Worm (Caenorhabditis elegans) whole organism, L4 larva: ENCODE measurements around the gene R12B2.3.

Experiments
- D1046.2 ChIP-seq: fragments of 200-800 bp; sonication (Bioruptor generic); IDR thresholded peaks from 2 replicates; pipeline ENCODE4 v1.3.6; 2022; ENCODE audit warnings: missing genetic modification characterization, missing compliant biosample characterization
- F26F4.8 ChIP-seq: fragments of 200-800 bp; sonication (Bioruptor generic); conservative IDR thresholded peaks from 2 replicates; pipeline ENCODE4 v1.3.6; 2022; ENCODE audit warnings: missing genetic modification characterization, missing compliant biosample characterization
- R02D3.7 ChIP-seq: fragments of 150-350 bp; sonication (generic microtip); optimal IDR thresholded peaks from 3 replicates; lab custom pipeline; 2014; ENCODE audit warnings: missing biosample characterization, missing genetic modification characterization
- Y5F2A.4 ChIP-seq: fragments of 200-800 bp; sonication (Bioruptor generic); optimal IDR thresholded peaks from 2 replicates; lab custom pipeline; 2018; ENCODE audit warnings: mild to moderate bottlenecking, missing genetic modification characterization, missing compliant biosample characterization
- ZK546.5 ChIP-seq, 2 experiments: sonication (generic microtip); optimal IDR thresholded peaks; 2 replicates each; lab custom pipeline; 2017; ENCODE audit warnings: missing biosample characterization in 2 of 2, missing genetic modification characterization in 2 of 2
- aly-2 ChIP-seq: sonication (generic microtip); optimal IDR thresholded peaks from 2 replicates; lab custom pipeline; 2018; ENCODE audit warnings: missing biosample characterization, missing genetic modification characterization
- ama-1 ChIP-seq: fragments of 150-350 bp; optimal IDR thresholded peaks from 2 replicates; lab custom pipeline; 2014; ENCODE audit warnings: inconsistent platforms, mixed read lengths
- ceh-20 ChIP-seq: fragments of 200-800 bp; sonication (Bioruptor generic); IDR thresholded peaks from 2 replicates; pipeline ENCODE4 v1.3.6; 2022; ENCODE audit warnings: missing genetic modification reagents, missing genetic modification characterization, missing compliant biosample characterization
- ceh-32 ChIP-seq: sonication (generic microtip); optimal IDR thresholded peaks from 2 replicates; lab custom pipeline; 2016; ENCODE audit warnings: mild to moderate bottlenecking, missing genetic modification characterization, missing compliant biosample characterization; ENCODE audit not compliant: poor library complexity
- ceh-62 ChIP-seq: sonication (generic microtip); optimal IDR thresholded peaks from 2 replicates; lab custom pipeline; 2017; ENCODE audit warnings: missing biosample characterization, missing genetic modification characterization
- ces-1 ChIP-seq: fragments of 150-350 bp; sonication (generic microtip); optimal IDR thresholded peaks from 4 replicates; lab custom pipeline; 2014; ENCODE audit warnings: missing biosample characterization, missing genetic modification reagents, missing genetic modification characterization
- dmd-6 ChIP-seq: fragments of 200-800 bp; sonication (Bioruptor generic); IDR thresholded peaks from 2 replicates; pipeline ENCODE4 v1.3.6; 2022; ENCODE audit warnings: missing genetic modification reagents, missing genetic modification characterization, missing compliant biosample characterization
- dmd-9 ChIP-seq: fragments of 200-800 bp; sonication (Bioruptor generic); IDR thresholded peaks from 2 replicates; pipeline ENCODE4 v1.3.6; 2022; ENCODE audit warnings: missing genetic modification reagents, missing genetic modification characterization, missing compliant biosample characterization
- dpl-1 ChIP-seq: fragments of 150-350 bp; optimal IDR thresholded peaks from 2 replicates; lab custom pipeline; 2014; ENCODE audit warnings: missing biosample characterization, missing genetic modification reagents, missing genetic modification characterization
- dve-1 ChIP-seq: sonication (generic microtip); optimal IDR thresholded peaks from 2 replicates; lab custom pipeline; 2017; ENCODE audit warnings: antibody characterized with exemption, mild to moderate bottlenecking, missing genetic modification characterization, missing compliant biosample characterization; ENCODE audit not compliant: insufficient read depth
- egl-43 ChIP-seq: fragments of 200-800 bp; sonication (Bioruptor generic); IDR thresholded peaks from 2 replicates; pipeline ENCODE4 v1.3.6; 2022; ENCODE audit warnings: missing genetic modification reagents, missing genetic modification characterization, missing compliant biosample characterization
- gei-8 ChIP-seq: fragments of 200-800 bp; sonication (Bioruptor generic); optimal IDR thresholded peaks from 2 replicates; lab custom pipeline; 2018; ENCODE audit warnings: mild to moderate bottlenecking, missing genetic modification characterization, missing compliant biosample characterization
- hif-1 ChIP-seq, 2 experiments: sonication (generic microtip); optimal IDR thresholded peaks; 2 replicates each; lab custom pipeline; 2016 to 2017; ENCODE audit warnings: missing compliant biosample characterization in 2 of 2, missing genetic modification characterization in 2 of 2, missing genetic modification reagents in 2 of 2, missing genotype in 2 of 2, mild to moderate bottlenecking in 1 of 2
- hlh-11 ChIP-seq: fragments of 200-800 bp; sonication (Bioruptor generic); optimal IDR thresholded peaks from 2 replicates; lab custom pipeline; 2018; ENCODE audit warnings: mild to moderate bottlenecking, missing genetic modification characterization, missing compliant biosample characterization
- lim-7 ChIP-seq: fragments of 200-800 bp; sonication (Bioruptor generic); IDR thresholded peaks from 2 replicates; pipeline ENCODE4 v1.3.6; 2022; ENCODE audit warnings: missing genetic modification characterization, missing compliant biosample characterization
- lin-1 ChIP-seq: fragments of 200-800 bp; sonication (Bioruptor generic); IDR thresholded peaks from 2 replicates; pipeline ENCODE4 v1.3.6; 2022; ENCODE audit warnings: missing genetic modification reagents, missing genetic modification characterization, missing compliant biosample characterization
- lin-13 ChIP-seq: fragments of 150-350 bp; optimal IDR thresholded peaks from 2 replicates; lab custom pipeline; 2014; ENCODE audit warnings: missing biosample characterization, missing genetic modification reagents, missing genetic modification characterization
- lin-15B ChIP-seq: fragments of 150-350 bp; sonication (generic microtip); optimal IDR thresholded peaks from 3 replicates; lab custom pipeline; 2014; ENCODE audit warnings: missing biosample characterization, missing genetic modification characterization
- lin-38 ChIP-seq: fragments of 200-800 bp; sonication (Bioruptor generic); IDR thresholded peaks from 2 replicates; pipeline ENCODE4 v1.3.6; 2022; ENCODE audit warnings: missing genetic modification reagents, missing genetic modification characterization, missing compliant biosample characterization
- lin-39 ChIP-seq: fragments of 150-350 bp; optimal IDR thresholded peaks from 2 replicates; lab custom pipeline; 2014; ENCODE audit warnings: missing biosample characterization, missing genetic modification reagents, missing genetic modification characterization
- lir-3 ChIP-seq: sonication (generic microtip); optimal IDR thresholded peaks from 2 replicates; lab custom pipeline; 2016; ENCODE audit warnings: mild to moderate bottlenecking, missing genetic modification characterization, missing compliant biosample characterization
- lsy-2 ChIP-seq, 2 experiments: fragments of 150-350 bp in 1 of 2; sonication (generic microtip) in 1 of 2; optimal IDR thresholded peaks; 2 replicates each; lab custom pipeline; 2014 to 2017; ENCODE audit warnings: missing biosample characterization in 2 of 2, missing genetic modification characterization in 2 of 2
- mes-2 ChIP-seq: sonication (generic microtip); optimal IDR thresholded peaks from 2 replicates; lab custom pipeline; 2016; ENCODE audit warnings: missing genotype, mild to moderate bottlenecking, missing genetic modification characterization, missing compliant biosample characterization; ENCODE audit not compliant: poor library complexity, severe bottlenecking
- mxl-3 ChIP-seq: fragments of 200-800 bp; sonication (Bioruptor generic); optimal IDR thresholded peaks from 2 replicates; lab custom pipeline; 2018; ENCODE audit warnings: mild to moderate bottlenecking, missing genetic modification characterization, missing compliant biosample characterization
- nhr-102 ChIP-seq: sonication (generic microtip); optimal IDR thresholded peaks from 2 replicates; lab custom pipeline; 2016; ENCODE audit warnings: mild to moderate bottlenecking, missing genetic modification characterization, moderate library complexity, missing compliant biosample characterization
- nhr-237 ChIP-seq: sonication (generic microtip); optimal IDR thresholded peaks from 2 replicates; lab custom pipeline; 2017; ENCODE audit warnings: missing biosample characterization, missing genetic modification characterization
- nhr-28 ChIP-seq: fragments of 150-350 bp; optimal IDR thresholded peaks from 2 replicates; lab custom pipeline; 2014; ENCODE audit warnings: missing biosample characterization, missing genetic modification characterization
- nhr-76 ChIP-seq: fragments of 150-350 bp; optimal IDR thresholded peaks from 2 replicates; lab custom pipeline; 2014; ENCODE audit warnings: missing biosample characterization, missing genetic modification characterization
- nhr-77 ChIP-seq: fragments of 150-350 bp; optimal IDR thresholded peaks from 2 replicates; lab custom pipeline; 2014; ENCODE audit warnings: missing biosample characterization, missing genetic modification characterization
- pha-4 ChIP-seq, 2 experiments: fragments of 150-350 bp in 1 of 2; fragments of 200-800 bp in 1 of 2; sonication (Bioruptor generic) in 1 of 2; IDR thresholded peaks in 1 of 2; optimal IDR thresholded peaks in 1 of 2; 2 replicates each; pipeline versions ENCODE4 v1.3.6 to Lab custom; 2014 to 2022; ENCODE audit warnings: missing genetic modification characterization in 2 of 2, missing genetic modification reagents in 2 of 2, missing biosample characterization in 1 of 2, missing compliant biosample characterization in 1 of 2
- php-3 ChIP-seq: fragments of 200-800 bp; sonication (Bioruptor generic); IDR thresholded peaks from 2 replicates; pipeline ENCODE4 v1.3.6; 2022; ENCODE audit warnings: missing genetic modification reagents, missing genetic modification characterization, missing compliant biosample characterization
- pqm-1 ChIP-seq: sonication (generic microtip); optimal IDR thresholded peaks from 2 replicates; lab custom pipeline; 2017; ENCODE audit warnings: missing biosample characterization, missing genetic modification characterization
- rbr-2 ChIP-seq: sonication (generic microtip); optimal IDR thresholded peaks from 2 replicates; lab custom pipeline; 2016; ENCODE audit warnings: missing genotype, missing genetic modification characterization, missing compliant biosample characterization
- saeg-2 ChIP-seq: fragments of 200-800 bp; sonication (Bioruptor generic); IDR thresholded peaks from 2 replicates; pipeline ENCODE4 v1.3.6; 2022; ENCODE audit warnings: missing genetic modification reagents, missing genetic modification characterization, missing compliant biosample characterization
- snpc-1.2 ChIP-seq: fragments of 200-800 bp; sonication (Bioruptor generic); IDR thresholded peaks from 2 replicates; pipeline ENCODE4 v1.3.6; 2022; ENCODE audit warnings: missing genetic modification reagents, missing genetic modification characterization, missing compliant biosample characterization
- spr-1 ChIP-seq: sonication (generic microtip); optimal IDR thresholded peaks from 2 replicates; lab custom pipeline; 2016; ENCODE audit warnings: mild to moderate bottlenecking, missing genetic modification characterization, missing compliant biosample characterization
- tag-97 ChIP-seq: fragments of 200-800 bp; sonication (Bioruptor generic); IDR thresholded peaks from 2 replicates; pipeline ENCODE4 v1.3.6; 2022; ENCODE audit warnings: missing genetic modification characterization, missing compliant biosample characterization
- tra-1 ChIP-seq: fragments of 200-800 bp; sonication (Bioruptor generic); IDR thresholded peaks from 2 replicates; pipeline ENCODE4 v1.3.6; 2022; ENCODE audit warnings: missing genetic modification reagents, missing genetic modification characterization, missing compliant biosample characterization
- unc-130 ChIP-seq: sonication (generic microtip); optimal IDR thresholded peaks from 2 replicates; lab custom pipeline; 2016; ENCODE audit warnings: missing genetic modification reagents, missing genetic modification characterization, missing compliant biosample characterization
- unc-62 ChIP-seq, 3 experiments: fragments of 150-350 bp in 1 of 3; sonication (generic microtip); optimal IDR thresholded peaks in 2 of 3; peaks in 1 of 3; 1 replicate in 1 of 3; 2 replicates in 2 of 3; lab custom pipeline; 2014 to 2017; ENCODE audit warnings: missing biosample characterization in 3 of 3, missing genetic modification characterization in 3 of 3, missing genetic modification reagents in 3 of 3, missing genotype in 1 of 3
- zfp-3 ChIP-seq: fragments of 200-800 bp; sonication (Bioruptor generic); conservative IDR thresholded peaks from 2 replicates; pipeline ENCODE4 v1.3.6; 2022; ENCODE audit warnings: missing genetic modification reagents, missing genetic modification characterization, missing compliant biosample characterization
- zip-2 ChIP-seq: fragments of 150-350 bp; optimal IDR thresholded peaks from 2 replicates; lab custom pipeline; 2014; ENCODE audit warnings: missing biosample characterization, missing genetic modification characterization

R12B2.3 gene

ce11 chrIII:5812672-5813071, 7.3 kb downstream of the R12B2.3 start (continued):
- TF ChIP-seq nhr-76 (tag; lab: Kevin White, UChicago) (no peak), spr-1 (tag; lab: Kevin White, UChicago) (no peak), lsy-2 (tag; optimal IDR thresholded peaks at IDR 0.05; lab: Kevin White, UChicago) (no peak), php-3 (GFP tag; lab: Robert Waterston, UW) (no peak), egl-43 (GFP tag; lab: Robert Waterston, UW) (no peak), unc-62 (GFP tag; optimal IDR thresholded peaks at IDR 0.05 in 1 of 2; lab: Kevin White, UChicago) (peak in 1 of 2 experiments; percentile 60), unc-62 (tag; optimal IDR thresholded peaks at IDR 0.05; lab: Kevin White, UChicago) (no peak), ceh-32 (tag; lab: Kevin White, UChicago) (no peak), nhr-102 (tag; lab: Kevin White, UChicago) (no peak), pqm-1 (no peak), unc-130 (GFP tag; lab: Kevin White, UChicago) (no peak), lin-38 (GFP tag; lab: Robert Waterston, UW) (no peak), dpl-1 (GFP tag; lab: Kevin White, UChicago) (no peak), nhr-28 (peak; percentile 61), lin-15B (tag; lab: Kevin White, UChicago) (no peak), tag-97 (no peak), snpc-1.2 (GFP tag; lab: Robert Waterston, UW) (no peak)

DNA sequence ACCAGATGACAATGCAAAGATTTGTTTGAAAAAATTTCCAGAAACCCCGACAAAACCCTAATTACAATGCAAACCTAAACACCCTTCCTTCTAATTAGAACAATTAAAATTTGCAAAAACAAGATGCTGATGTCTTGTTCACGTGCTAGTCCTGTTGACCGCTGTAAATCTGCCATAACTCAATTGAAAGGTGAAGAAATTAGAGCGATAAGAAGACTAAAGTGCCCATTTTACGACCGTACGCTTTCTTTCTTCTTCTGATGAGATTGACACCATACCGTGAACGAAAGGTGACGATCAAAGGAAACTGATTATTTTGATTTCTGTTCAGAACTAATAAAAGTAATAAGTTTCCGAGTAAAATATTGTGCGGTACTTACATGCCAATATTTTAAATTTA, 8.1 kb downstream of the R12B2.3 start:
- peak in 1 of 2 experiments; percentile 22 for TF ChIP-seq unc-62 (GFP tag; optimal IDR thresholded peaks at IDR 0.05 in 1 of 2; lab: Kevin White, UChicago)
- no peak for TF ChIP-seq unc-62 (tag; optimal IDR thresholded peaks at IDR 0.05; lab: Kevin White, UChicago)
- no peak for TF ChIP-seq snpc-1.2 (GFP tag; lab: Robert Waterston, UW)
- TF ChIP-seq hlh-11 (tag; lab: Kevin White, UChicago): peak; percentile 61
- TF ChIP-seq tra-1: peak; percentile 96
- TF ChIP-seq mxl-3 (GFP tag; lab: Kevin White, UChicago): no peak
- no peak for TF ChIP-seq ceh-62 (tag; lab: Kevin White, UChicago)
- TF ChIP-seq php-3 (GFP tag; lab: Robert Waterston, UW): peak; percentile 99
- no peak for TF ChIP-seq lim-7 (GFP tag; lab: Robert Waterston, UW)
- no peak for TF ChIP-seq R02D3.7 (tag; lab: Kevin White, UChicago)
- no peak for TF ChIP-seq rbr-2
- peak; percentile 92 for TF ChIP-seq dmd-6 (GFP tag; lab: Robert Waterston, UW)
- TF ChIP-seq nhr-102 (tag; lab: Kevin White, UChicago): no peak
- no peak for TF ChIP-seq hif-1 (tag; optimal IDR thresholded peaks at IDR 0.05; lab: Kevin White, UChicago)
- TF ChIP-seq F26F4.8 (GFP tag; lab: Robert Waterston, UW): no peak
- TF ChIP-seq saeg-2 (GFP tag; lab: Robert Waterston, UW): no peak
- TF ChIP-seq ama-1 (lab: Kevin White, UChicago): no peak
- no peak for TF ChIP-seq zfp-3
- TF ChIP-seq lir-3: no peak
- no peak for TF ChIP-seq lin-15B (tag; lab: Kevin White, UChicago)
- no peak for TF ChIP-seq gei-8
- no peak for TF ChIP-seq mes-2 (tag; lab: Kevin White, UChicago)
- TF ChIP-seq pha-4 (GFP tag; IDR thresholded peaks at IDR 0.05; lab: Robert Waterston, UW): no peak
- no peak for TF ChIP-seq pha-4 (tag; optimal IDR thresholded peaks at IDR 0.05; lab: Kevin White, UChicago)
- TF ChIP-seq ces-1 (GFP tag; lab: Kevin White, UChicago): no peak
- no peak for TF ChIP-seq lin-13
- TF ChIP-seq nhr-28: peak; percentile 32
- TF ChIP-seq aly-2 (tag; lab: Kevin White, UChicago): no peak
- TF ChIP-seq Y5F2A.4 (GFP tag; lab: Kevin White, UChicago): no peak
- TF ChIP-seq lsy-2 (tag; optimal IDR thresholded peaks at IDR 0.05; lab: Kevin White, UChicago): no peak
- no peak for TF ChIP-seq lin-39
- TF ChIP-seq dve-1: peak; percentile 49
- no peak for TF ChIP-seq dpl-1 (GFP tag; lab: Kevin White, UChicago)
- no peak for TF ChIP-seq zip-2
- TF ChIP-seq lin-38 (GFP tag; lab: Robert Waterston, UW): no peak
- no peak for TF ChIP-seq nhr-77 (tag; lab: Kevin White, UChicago)
- no peak for TF ChIP-seq ZK546.5 (tag; optimal IDR thresholded peaks at IDR 0.05; lab: Kevin White, UChicago)
- no peak for TF ChIP-seq D1046.2 (GFP tag; lab: Robert Waterston, UW)
- TF ChIP-seq nhr-237: no peak
- TF ChIP-seq ceh-20: peak; percentile 95
- no peak for TF ChIP-seq dmd-9 (GFP tag; lab: Robert Waterston, UW)
- no peak for TF ChIP-seq lin-1 (GFP tag; lab: Robert Waterston, UW)
